Worm (Caenorhabditis elegans) whole organism, L4 larva: Measurements from ENCODE around the gene C06G4.6.
A peak's percentile ranks its signal among the peaks of the same experiment; 100 is the strongest.

Experiments used
- F10B5.3 ChIP-seq: sonication (generic microtip); optimal IDR thresholded peaks from 2 replicates; lab custom pipeline; 2016; ENCODE audit warnings: mild to moderate bottlenecking, missing genetic modification characterization, missing compliant biosample characterization
- F44E2.7 ChIP-seq: fragments of 200-800 bp; sonication (Bioruptor generic); IDR thresholded peaks from 2 replicates; pipeline ENCODE4 v2.1.2; 2022; ENCODE audit warnings: missing genetic modification characterization, missing compliant biosample characterization
- ZK546.5 ChIP-seq, 2 experiments: sonication (generic microtip); optimal IDR thresholded peaks; 2 replicates each; lab custom pipeline; 2017; ENCODE audit warnings: missing biosample characterization in 2 of 2, missing genetic modification characterization in 2 of 2
- daf-16 ChIP-seq, 3 experiments: sonication (generic microtip); optimal IDR thresholded peaks; 2 replicates each; lab custom pipeline; 2016 to 2017; ENCODE audit warnings: missing genetic modification characterization in 3 of 3, missing genetic modification reagents in 3 of 3, mild to moderate bottlenecking in 2 of 3, missing compliant biosample characterization in 2 of 3, missing biosample characterization in 1 of 3, moderate library complexity in 1 of 3
- lin-15B ChIP-seq: fragments of 150-350 bp; sonication (generic microtip); optimal IDR thresholded peaks from 3 replicates; lab custom pipeline; 2014; ENCODE audit warnings: missing biosample characterization, missing genetic modification characterization
- lin-39 ChIP-seq: fragments of 150-350 bp; optimal IDR thresholded peaks from 2 replicates; lab custom pipeline; 2014; ENCODE audit warnings: missing biosample characterization, missing genetic modification reagents, missing genetic modification characterization
- lir-3 ChIP-seq: sonication (generic microtip); optimal IDR thresholded peaks from 2 replicates; lab custom pipeline; 2016; ENCODE audit warnings: mild to moderate bottlenecking, missing genetic modification characterization, missing compliant biosample characterization
- mep-1 ChIP-seq: fragments of 150-350 bp; sonication (generic microtip); optimal IDR thresholded peaks from 3 replicates; lab custom pipeline; 2014; ENCODE audit warnings: missing biosample characterization, missing genetic modification characterization
- nhr-11 ChIP-seq: fragments of 150-350 bp; optimal IDR thresholded peaks from 2 replicates; lab custom pipeline; 2014; ENCODE audit warnings: missing biosample characterization, missing genetic modification characterization
- nhr-237 ChIP-seq: sonication (generic microtip); optimal IDR thresholded peaks from 2 replicates; lab custom pipeline; 2017; ENCODE audit warnings: missing biosample characterization, missing genetic modification characterization
- nhr-6 ChIP-seq: fragments of 150-350 bp; optimal IDR thresholded peaks from 2 replicates; lab custom pipeline; 2014; ENCODE audit warnings: missing biosample characterization, missing genetic modification characterization
- spr-1 ChIP-seq: sonication (generic microtip); optimal IDR thresholded peaks from 2 replicates; lab custom pipeline; 2016; ENCODE audit warnings: mild to moderate bottlenecking, missing genetic modification characterization, missing compliant biosample characterization
- unc-62 ChIP-seq, 3 experiments: fragments of 150-350 bp in 1 of 3; sonication (generic microtip); optimal IDR thresholded peaks in 2 of 3; peaks in 1 of 3; 1 replicate in 1 of 3; 2 replicates in 2 of 3; lab custom pipeline; 2014 to 2017; ENCODE audit warnings: missing biosample characterization in 3 of 3, missing genetic modification characterization in 3 of 3, missing genetic modification reagents in 3 of 3, missing genotype in 1 of 3
- zag-1 ChIP-seq: fragments of 150-350 bp; optimal IDR thresholded peaks from 2 replicates; lab custom pipeline; 2014; ENCODE audit warnings: missing biosample characterization, missing genetic modification characterization

DNA sequence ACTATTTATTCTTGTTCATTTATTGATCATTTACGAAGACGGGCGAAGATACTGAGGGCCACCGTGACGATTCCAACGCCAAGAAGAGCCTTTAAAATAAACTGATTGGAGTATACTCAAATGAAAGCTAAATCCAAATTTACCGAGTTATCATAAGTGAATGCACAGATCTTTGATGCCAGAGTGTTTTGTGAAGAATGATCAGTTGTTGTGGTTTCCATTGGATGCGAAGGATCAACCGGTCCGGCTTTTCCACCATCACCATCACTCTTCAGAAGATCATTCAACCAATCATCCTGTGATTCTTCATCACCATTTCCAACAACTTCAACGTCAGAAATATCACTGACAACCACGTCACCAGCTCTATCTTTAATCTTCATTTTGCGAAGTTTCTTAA, 27.0 kb upstream of the C06G4.6 start:
- TF ChIP-seq lin-15B (no peak), ZK546.5 (tag; optimal IDR thresholded peaks at IDR 0.05; lab: Kevin White, UChicago) (no peak), daf-16 (GFP tag; optimal IDR thresholded peaks at IDR 0.05; lab: Kevin White, UChicago) (no peak), daf-16 (tag; optimal IDR thresholded peaks at IDR 0.05; lab: Kevin White, UChicago) (no peak), F10B5.3 (no peak), mep-1 (tag; lab: Kevin White, UChicago) (peak; percentile 1), nhr-6 (no peak), unc-62 (GFP tag; optimal IDR thresholded peaks at IDR 0.05 in 1 of 2; lab: Kevin White, UChicago) (no peak), unc-62 (tag; optimal IDR thresholded peaks at IDR 0.05; lab: Kevin White, UChicago) (no peak), zag-1 (tag; lab: Kevin White, UChicago) (no peak), F44E2.7 (GFP tag; lab: Robert Waterston, UW) (no peak), nhr-11 (tag; lab: Kevin White, UChicago) (no peak), nhr-237 (no peak), lin-39 (no peak), spr-1 (no peak), lir-3 (tag; lab: Kevin White, UChicago) (no peak)
